Worm (Caenorhabditis elegans) whole organism, young adult: ENCODE measurements around the gene srab-3.

Source experiments
- D2030.7 ChIP-seq: fragments of 200-800 bp; sonication (Bioruptor generic); IDR thresholded peaks from 2 replicates; pipeline ENCODE4 v1.3.6; 2022; ENCODE audit warnings: missing genetic modification reagents, missing genetic modification characterization, missing compliant biosample characterization
- F57C9.4 ChIP-seq: sonication (generic microtip); optimal IDR thresholded peaks from 2 replicates; lab custom pipeline; 2017; ENCODE audit warnings: mild to moderate bottlenecking, missing genetic modification characterization, missing compliant biosample characterization
- K12H6.12 ChIP-seq: fragments of 200-800 bp; sonication (Bioruptor generic); optimal IDR thresholded peaks from 2 replicates; lab custom pipeline; 2018; ENCODE audit warnings: mild to moderate bottlenecking, missing genetic modification characterization, missing compliant biosample characterization
- Y53F4B.3 ChIP-seq: fragments of 200-800 bp; sonication (Bioruptor generic); IDR thresholded peaks from 2 replicates; pipeline ENCODE4 v1.3.6; 2022; ENCODE audit warnings: missing genetic modification reagents, missing genetic modification characterization, missing compliant biosample characterization
- Y67H2A.10 ChIP-seq: fragments of 200-800 bp; sonication (Bioruptor generic); conservative IDR thresholded peaks from 2 replicates; pipeline ENCODE4 v1.3.6; 2022; ENCODE audit warnings: missing genetic modification reagents, missing genetic modification characterization, missing compliant biosample characterization
- Y79H2A.3 ChIP-seq: fragments of 200-800 bp; sonication (Bioruptor generic); conservative IDR thresholded peaks from 2 replicates; pipeline ENCODE4 v1.3.6; 2022; ENCODE audit warnings: missing genetic modification reagents, missing genetic modification characterization, missing compliant biosample characterization
- akir-1 ChIP-seq: fragments of 200-800 bp; sonication (Bioruptor generic); optimal IDR thresholded peaks from 2 replicates; lab custom pipeline; 2018; ENCODE audit warnings: mild to moderate bottlenecking, missing genetic modification characterization, moderate library complexity, missing compliant biosample characterization
- aptf-2 ChIP-seq: fragments of 200-800 bp; sonication (Bioruptor generic); conservative IDR thresholded peaks from 2 replicates; pipeline ENCODE4 v1.3.6; 2022; ENCODE audit warnings: missing genetic modification reagents, missing genetic modification characterization, missing compliant biosample characterization
- aptf-3 ChIP-seq: fragments of 200-800 bp; sonication (Bioruptor generic); IDR thresholded peaks from 2 replicates; pipeline ENCODE4 v1.3.6; 2022; ENCODE audit warnings: missing genetic modification characterization, missing compliant biosample characterization
- attf-5 ChIP-seq: fragments of 200-800 bp; sonication (Bioruptor generic); optimal IDR thresholded peaks from 2 replicates; lab custom pipeline; 2018; ENCODE audit warnings: mild to moderate bottlenecking, missing genetic modification characterization, missing compliant biosample characterization
- ceh-100 ChIP-seq: fragments of 200-800 bp; sonication (Bioruptor generic); IDR thresholded peaks from 2 replicates; pipeline ENCODE4 v1.3.6; 2022; ENCODE audit warnings: missing genetic modification reagents, missing genetic modification characterization, missing compliant biosample characterization
- ceh-27 ChIP-seq: fragments of 200-800 bp; sonication (Bioruptor generic); optimal IDR thresholded peaks from 2 replicates; lab custom pipeline; 2018; ENCODE audit warnings: mild to moderate bottlenecking, missing genetic modification characterization, moderate library complexity, missing compliant biosample characterization
- ceh-58 ChIP-seq: fragments of 200-800 bp; sonication (Bioruptor generic); IDR thresholded peaks from 2 replicates; pipeline ENCODE4 v1.3.6; 2022; ENCODE audit warnings: missing genetic modification characterization, missing compliant biosample characterization
- dox-1 ChIP-seq: fragments of 200-800 bp; sonication (Bioruptor generic); IDR thresholded peaks from 2 replicates; pipeline ENCODE4 v1.3.6; 2022; ENCODE audit warnings: missing genetic modification reagents, missing genetic modification characterization, missing compliant biosample characterization
- ets-4 ChIP-seq: fragments of 200-800 bp; sonication (Bioruptor generic); optimal IDR thresholded peaks from 2 replicates; lab custom pipeline; 2018; ENCODE audit warnings: mild to moderate bottlenecking, missing genetic modification characterization, missing compliant biosample characterization
- fkh-3 ChIP-seq: sonication (generic microtip); optimal IDR thresholded peaks from 2 replicates; lab custom pipeline; 2016; ENCODE audit warnings: mild to moderate bottlenecking, missing genetic modification characterization, missing compliant biosample characterization
- hsf-1 ChIP-seq: fragments of 200-800 bp; sonication (Bioruptor generic); IDR thresholded peaks from 2 replicates; pipeline ENCODE4 v1.3.6; 2022; ENCODE audit warnings: missing genetic modification reagents, missing genetic modification characterization, missing compliant biosample characterization
- lag-1 ChIP-seq: fragments of 200-800 bp; sonication (Bioruptor generic); IDR thresholded peaks from 2 replicates; pipeline ENCODE4 v1.3.6; 2022; ENCODE audit warnings: missing genetic modification reagents, missing genetic modification characterization, missing compliant biosample characterization
- let-607 ChIP-seq, 2 experiments: fragments of 200-800 bp in 1 of 2; sonication (Bioruptor generic) in 1 of 2; sonication (generic microtip) in 1 of 2; optimal IDR thresholded peaks; 2 replicates each; lab custom pipeline; 2016 to 2018; ENCODE audit warnings: mild to moderate bottlenecking in 2 of 2, missing compliant biosample characterization in 2 of 2, missing genetic modification characterization in 2 of 2, moderate library complexity in 2 of 2, missing genotype in 1 of 2
- lir-1 ChIP-seq: fragments of 200-800 bp; sonication (Bioruptor generic); conservative IDR thresholded peaks from 2 replicates; pipeline ENCODE4 v1.3.6; 2022; ENCODE audit warnings: missing genetic modification reagents, missing genetic modification characterization, missing compliant biosample characterization
- lsy-27 ChIP-seq: sonication (generic microtip); optimal IDR thresholded peaks from 2 replicates; lab custom pipeline; 2017; ENCODE audit warnings: missing genetic modification characterization, mild to moderate bottlenecking, missing compliant biosample characterization, antibody characterized with exemption, missing genotype, borderline replicate concordance; ENCODE audit not compliant: insufficient read depth
- madf-8 ChIP-seq: fragments of 200-800 bp; sonication (Bioruptor generic); conservative IDR thresholded peaks from 2 replicates; pipeline ENCODE4 v1.3.6; 2022; ENCODE audit warnings: missing genetic modification reagents, missing genetic modification characterization, missing compliant biosample characterization
- mcd-1 ChIP-seq: fragments of 200-800 bp; sonication (Bioruptor generic); IDR thresholded peaks from 2 replicates; pipeline ENCODE4 v1.3.6; 2022; ENCODE audit warnings: missing genetic modification reagents, missing genetic modification characterization, missing compliant biosample characterization
- mxl-1 ChIP-seq: sonication (generic microtip); optimal IDR thresholded peaks from 2 replicates; lab custom pipeline; 2016; ENCODE audit warnings: missing genetic modification characterization, missing compliant biosample characterization
- nhr-120 ChIP-seq: fragments of 200-800 bp; sonication (Bioruptor generic); IDR thresholded peaks from 2 replicates; pipeline ENCODE4 v1.3.6; 2022; ENCODE audit warnings: missing genetic modification characterization, missing compliant biosample characterization
- nhr-27 ChIP-seq: fragments of 200-800 bp; sonication (Bioruptor generic); optimal IDR thresholded peaks from 2 replicates; lab custom pipeline; 2018; ENCODE audit warnings: mild to moderate bottlenecking, missing genetic modification characterization, moderate library complexity, missing compliant biosample characterization
- rec-8 ChIP-seq, 2 experiments: sonication (generic microtip); optimal IDR thresholded peaks; 2 replicates each; lab custom pipeline; 2016; ENCODE audit warnings: mild to moderate bottlenecking in 2 of 2, missing genetic modification characterization in 2 of 2, missing genetic modification reagents in 2 of 2, missing genotype in 2 of 2, missing biosample characterization in 1 of 2, missing compliant biosample characterization in 1 of 2, moderate library complexity in 1 of 2
- repo-1 ChIP-seq: sonication (generic microtip); optimal IDR thresholded peaks from 2 replicates; lab custom pipeline; 2017; ENCODE audit warnings: mild to moderate bottlenecking, missing genetic modification characterization, missing compliant biosample characterization
- sdz-38 ChIP-seq: sonication (generic microtip); optimal IDR thresholded peaks from 2 replicates; lab custom pipeline; 2016; ENCODE audit warnings: missing genotype, missing genetic modification characterization, missing compliant biosample characterization
- sea-2 ChIP-seq: fragments of 200-800 bp; sonication (Bioruptor generic); IDR thresholded peaks from 2 replicates; pipeline ENCODE4 v1.3.6; 2022; ENCODE audit warnings: missing genetic modification characterization, missing compliant biosample characterization
- tbx-9 ChIP-seq: sonication (generic microtip); optimal IDR thresholded peaks from 2 replicates; lab custom pipeline; 2016; ENCODE audit warnings: borderline replicate concordance, missing genetic modification characterization, inconsistent platforms, missing compliant biosample characterization
- tlf-1 ChIP-seq: fragments of 200-800 bp; sonication (Bioruptor generic); optimal IDR thresholded peaks from 2 replicates; lab custom pipeline; 2018; ENCODE audit warnings: mild to moderate bottlenecking, missing genetic modification characterization, missing compliant biosample characterization
- unc-130 ChIP-seq: sonication (generic microtip); optimal IDR thresholded peaks from 2 replicates; lab custom pipeline; 2016; ENCODE audit warnings: missing genetic modification reagents, missing genetic modification characterization, missing compliant biosample characterization
- ztf-18 ChIP-seq: sonication (generic microtip); optimal IDR thresholded peaks from 2 replicates; lab custom pipeline; 2016; ENCODE audit warnings: missing genotype, mild to moderate bottlenecking, missing genetic modification characterization, missing compliant biosample characterization
- ztf-25 ChIP-seq: fragments of 200-800 bp; sonication (Bioruptor generic); IDR thresholded peaks from 2 replicates; pipeline ENCODE4 v1.3.6; 2022; ENCODE audit warnings: missing genetic modification reagents, missing genetic modification characterization, missing compliant biosample characterization
- ztf-3 ChIP-seq: fragments of 200-800 bp; sonication (Bioruptor generic); optimal IDR thresholded peaks from 2 replicates; lab custom pipeline; 2018; ENCODE audit warnings: mild to moderate bottlenecking, missing genetic modification characterization, missing compliant biosample characterization

Gene srab-3

DNA sequence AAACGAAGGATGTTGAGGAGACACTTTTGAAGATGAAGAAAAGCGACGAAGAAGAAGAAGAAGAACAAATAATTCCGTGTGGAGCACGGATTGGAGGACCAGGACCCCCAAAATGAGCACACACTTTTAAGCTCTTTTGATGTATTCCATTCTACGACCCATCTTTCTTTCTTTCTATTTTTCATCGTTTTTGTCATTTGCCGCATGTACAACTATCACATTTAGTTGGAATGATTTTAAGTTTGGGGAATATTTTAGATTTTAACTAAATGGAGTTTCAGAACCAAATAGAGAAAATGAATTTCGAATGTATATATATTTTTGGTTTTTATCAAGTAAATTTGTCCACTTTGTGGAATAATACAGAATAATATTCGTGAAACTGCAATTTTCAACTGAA, 8.8 kb downstream of the srab-3 start, which contains the start of gene unc-46:
TSS of gene unc-46 (minus strand) at position 101 of the 400 bp plus-strand sequence.
- TF ChIP-seq Y53F4B.3 (GFP tag; lab: Robert Waterston, UW) (no peak), madf-8 (GFP tag; lab: Robert Waterston, UW) (no peak), ceh-58 (GFP tag; lab: Robert Waterston, UW) (no peak)

DNA sequence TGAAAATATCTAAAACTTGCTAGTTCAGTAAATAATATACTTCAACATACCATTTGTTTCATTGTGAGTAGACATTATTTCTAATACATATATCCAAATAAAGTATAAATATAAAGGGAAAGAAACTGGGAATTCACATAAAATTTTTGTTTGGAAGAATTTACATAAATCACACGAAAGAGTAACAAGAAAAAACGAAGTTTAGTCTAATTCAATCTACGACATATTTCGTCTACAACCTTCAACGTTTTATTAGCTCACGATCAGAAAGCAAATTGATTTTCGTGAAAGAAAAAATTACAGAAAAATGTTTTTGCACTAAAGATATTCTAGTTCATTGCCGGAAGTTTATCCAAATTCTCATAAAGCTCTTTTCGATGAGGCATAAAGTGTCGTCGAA, 10.7 kb downstream of the srab-3 start, which contains the start of gene C04F5.2:
TSS of gene C04F5.2 (minus strand) at position 101 of the 400 bp plus-strand sequence.
- TF ChIP-seq aptf-3 (GFP tag; lab: Robert Waterston, UW) (no peak), lsy-27 (no peak), lag-1 (GFP tag; lab: Robert Waterston, UW) (no peak), Y79H2A.3 (GFP tag; lab: Robert Waterston, UW) (no peak), tlf-1 (no peak), ztf-3 (no peak), ceh-58 (GFP tag; lab: Robert Waterston, UW) (no peak), repo-1 (no peak), F57C9.4 (tag; lab: Kevin White, UChicago) (no peak), dox-1 (no peak), ets-4 (GFP tag; lab: Kevin White, UChicago) (no peak), unc-130 (GFP tag; lab: Kevin White, UChicago) (no peak), ztf-25 (GFP tag; lab: Robert Waterston, UW) (no peak), ztf-18 (tag; lab: Kevin White, UChicago) (no peak), sdz-38 (tag; lab: Kevin White, UChicago) (no peak), sea-2 (no peak), ceh-100 (GFP tag; lab: Robert Waterston, UW) (no peak), aptf-2 (no peak), Y67H2A.10 (no peak), nhr-120 (GFP tag; lab: Robert Waterston, UW) (no peak)
- TF ChIP-seq, all 124 proteins: peak for 0

DNA sequence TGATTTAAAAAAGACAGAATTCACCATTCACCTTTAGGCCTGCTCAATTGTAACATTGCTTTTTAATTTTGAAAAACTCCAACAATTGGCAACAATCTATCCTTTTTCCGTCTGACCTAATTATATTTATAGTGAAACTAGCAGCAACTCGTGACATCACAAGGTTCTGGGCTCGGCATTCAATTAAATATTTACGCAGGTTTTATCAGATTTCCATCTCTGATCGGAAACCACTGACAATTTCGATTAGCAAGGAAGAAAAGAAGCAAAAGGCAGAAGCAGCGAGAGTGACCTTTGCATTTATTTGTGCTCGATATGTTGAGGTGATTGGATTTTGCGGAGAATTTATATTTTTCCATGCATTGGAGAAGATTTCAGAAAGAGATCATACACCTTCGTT, 17.3 kb downstream of the srab-3 start:
- TF ChIP-seq D2030.7 (GFP tag; lab: Robert Waterston, UW) (no peak), ceh-27 (GFP tag; lab: Kevin White, UChicago) (no peak), lir-1 (GFP tag; lab: Robert Waterston, UW) (no peak), mxl-1 (tag; lab: Kevin White, UChicago) (no peak), akir-1 (GFP tag; lab: Kevin White, UChicago) (no peak), fkh-3 (no peak), K12H6.12 (no peak), let-607 (tag; optimal IDR thresholded peaks at IDR 0.05; lab: Kevin White, UChicago) (no peak), attf-5 (GFP tag; lab: Kevin White, UChicago) (no peak), mcd-1 (GFP tag; lab: Robert Waterston, UW) (no peak), tbx-9 (tag; lab: Kevin White, UChicago) (no peak), rec-8 (tag; optimal IDR thresholded peaks at IDR 0.05; lab: Kevin White, UChicago) (no peak), repo-1 (no peak), nhr-27 (no peak), hsf-1 (GFP tag; lab: Robert Waterston, UW) (no peak)
